Worm (Caenorhabditis elegans): ENCODE data around the gene F31F4.17.

ce11 chrV:620987-621386, 39.1 kb downstream of the F31F4.17 start:
- TF ChIP-seq fkh-10 (GFP tag; optimal IDR thresholded peaks at IDR 0.05) (no peak), elt-2 (tag; optimal IDR thresholded peaks at IDR 0.05) (no peak), unc-55 (GFP tag; optimal IDR thresholded peaks at IDR 0.05) (no peak), tbx-2 (tag; optimal IDR thresholded peaks at IDR 0.05) (no peak), npax-4 (tag; optimal IDR thresholded peaks at IDR 0.05) (no peak), hlh-8 (tag; optimal IDR thresholded peaks at IDR 0.05) (no peak), nfya-1 (tag; optimal IDR thresholded peaks at IDR 0.05) (no peak), pha-4 (tag; optimal IDR thresholded peaks at IDR 0.05) (no peak), K02D7.2 (tag; optimal IDR thresholded peaks at IDR 0.05) (no peak)

Data from whole organism, late embryonic.